Worm (Caenorhabditis elegans): ENCODE data around the gene twk-28.
A peak's percentile ranks its signal among the peaks of the same experiment; 100 is the strongest.

twk-28 gene

ce11 chrX:4252047-4252446, 27.1 kb downstream of the twk-28 start, which contains the start of gene srv-5:
Gene srv-5, plus strand, starts transcription at chrX:4252347.
- TF ChIP-seq ztf-11 (tag; optimal IDR thresholded peaks at IDR 0.05), result no peak
- no peak for TF ChIP-seq unc-39 (tag; optimal IDR thresholded peaks at IDR 0.05)
- TF ChIP-seq ceh-83 (GFP tag; optimal IDR thresholded peaks at IDR 0.05), result no peak
- TF ChIP-seq sptf-1 (tag; optimal IDR thresholded peaks at IDR 0.05), result no peak
- TF ChIP-seq zip-8 (tag; optimal IDR thresholded peaks at IDR 0.05), result no peak
- TF ChIP-seq lin-32 (GFP tag; optimal IDR thresholded peaks at IDR 0.05), result no peak
- no peak for TF ChIP-seq bed-3 (GFP tag; optimal IDR thresholded peaks at IDR 0.05)
- no peak for TF ChIP-seq ham-2 (GFP tag; optimal IDR thresholded peaks at IDR 0.05)
- TF ChIP-seq elt-3 (tag; optimal IDR thresholded peaks at IDR 0.05), result no peak
- TF ChIP-seq sem-2 (GFP tag; optimal IDR thresholded peaks at IDR 0.05), result no peak
- no peak for TF ChIP-seq mep-1 (tag; optimal IDR thresholded peaks at IDR 0.05)

DNA sequence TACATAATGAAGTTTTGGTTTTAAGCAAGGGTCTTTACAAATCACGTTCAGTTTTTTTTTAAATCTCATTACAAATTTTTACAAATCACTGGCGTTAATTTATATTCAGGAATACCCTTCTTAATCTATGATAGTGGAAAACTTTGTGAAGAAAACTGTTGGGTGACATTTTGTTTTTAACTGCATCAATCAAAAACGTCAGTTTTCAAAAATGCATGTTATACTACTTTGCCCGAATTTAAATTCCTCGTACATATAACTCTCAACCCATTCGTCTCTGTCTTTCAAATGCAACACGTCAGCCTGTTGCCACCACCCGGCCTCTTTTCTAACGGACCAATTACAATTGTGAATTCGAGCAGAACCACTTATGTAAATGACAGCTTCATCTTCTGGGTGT, 30.2 kb downstream of the twk-28 start, which contains the start of gene hlh-13:
TSS of gene hlh-13 (plus strand) at position 301 of the 400 bp plus-strand sequence.
- TF ChIP-seq elt-3 (tag; optimal IDR thresholded peaks at IDR 0.05) (no peak), mep-1 (tag; optimal IDR thresholded peaks at IDR 0.05) (no peak), cnd-1 (tag; optimal IDR thresholded peaks at IDR 0.05) (no peak)

DNA sequence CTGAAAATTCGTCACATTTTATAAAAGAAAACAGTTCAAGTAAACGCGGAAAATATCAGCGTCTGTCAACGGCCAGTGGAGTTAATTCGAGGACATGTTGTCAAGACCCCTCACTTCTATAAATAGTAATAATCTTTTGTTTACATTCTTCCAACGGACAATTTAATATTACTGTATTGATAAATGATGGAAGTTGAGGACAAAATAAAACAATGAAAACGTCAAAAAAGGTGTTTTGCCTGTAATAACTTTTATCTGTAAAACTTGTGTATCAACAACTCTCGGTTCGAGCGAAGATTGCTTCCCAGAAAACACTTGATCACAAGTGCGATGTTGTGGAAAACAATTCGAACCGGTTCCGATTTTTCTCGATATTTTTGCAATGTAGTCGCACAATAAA, 30.7 kb downstream of the twk-28 start:
- TF ChIP-seq nhr-237 (tag; optimal IDR thresholded peaks at IDR 0.05) (no peak), blmp-1 (tag; optimal IDR thresholded peaks at IDR 0.05) (no peak), M03D4.4 (tag; optimal IDR thresholded peaks at IDR 0.05) (no peak), drap-1 (GFP tag; optimal IDR thresholded peaks at IDR 0.05) (no peak), flh-1 (GFP tag; optimal IDR thresholded peaks at IDR 0.05) (no peak), cnd-1 (tag; optimal IDR thresholded peaks at IDR 0.05) (no peak), sem-2 (GFP tag; optimal IDR thresholded peaks at IDR 0.05) (no peak), elt-1 (tag; optimal IDR thresholded peaks at IDR 0.05; ENCODE audit: borderline replicate concordance, insufficient read depth) (no peak), pha-4 (tag; optimal IDR thresholded peaks at IDR 0.05) (no peak), ceh-43 (GFP tag; optimal IDR thresholded peaks at IDR 0.05) (no peak), snpc-4 (tag; optimal IDR thresholded peaks at IDR 0.05) (no peak)

ce11 chrX:4246867-4247591, 32.1 kb downstream of the twk-28 start, which contains the start of gene F48D6.4:
Gene F48D6.4, minus strand, starts transcription at chrX:4247212.
- no peak for TF ChIP-seq ceh-83 (GFP tag; optimal IDR thresholded peaks at IDR 0.05)
- TF ChIP-seq sptf-1 (tag; optimal IDR thresholded peaks at IDR 0.05), result no peak
- no peak for TF ChIP-seq zip-8 (tag; optimal IDR thresholded peaks at IDR 0.05)
- peak; percentile 41 for TF ChIP-seq hlh-1 (tag; optimal IDR thresholded peaks at IDR 0.05)
- TF ChIP-seq drap-1 (GFP tag; optimal IDR thresholded peaks at IDR 0.05), result no peak
- no peak for TF ChIP-seq cnd-1 (tag; optimal IDR thresholded peaks at IDR 0.05)

ce11 chrX:4246237-4246697, 32.9 kb downstream of the twk-28 start:
- TF ChIP-seq ceh-83 (GFP tag; optimal IDR thresholded peaks at IDR 0.05) (no peak), cnd-1 (tag; optimal IDR thresholded peaks at IDR 0.05) (no peak), nhr-28 (tag; optimal IDR thresholded peaks at IDR 0.05) (no peak), lin-32 (GFP tag; optimal IDR thresholded peaks at IDR 0.05) (no peak), mls-2 (tag; optimal IDR thresholded peaks at IDR 0.05) (no peak), hlh-1 (tag; optimal IDR thresholded peaks at IDR 0.05) (peak; percentile 29), ces-1 (GFP tag; optimal IDR thresholded peaks at IDR 0.05) (no peak), tbx-8 (GFP tag; optimal IDR thresholded peaks at IDR 0.05) (no peak), ceh-39 (tag; optimal IDR thresholded peaks at IDR 0.05) (no peak), unc-120 (tag; optimal IDR thresholded peaks at IDR 0.05; ENCODE audit: poor library complexity, severe bottlenecking) (peak; percentile 10), unc-62 (GFP tag; optimal IDR thresholded peaks at IDR 0.05) (peak; percentile 15), drap-1 (GFP tag; optimal IDR thresholded peaks at IDR 0.05) (no peak)

ce11 chrX:4245124-4245523, 34.0 kb downstream of the twk-28 start:
- TF ChIP-seq nhr-28 (tag; optimal IDR thresholded peaks at IDR 0.05), result no peak
- TF ChIP-seq sptf-1 (tag; optimal IDR thresholded peaks at IDR 0.05), result no peak
- no peak for TF ChIP-seq zip-8 (tag; optimal IDR thresholded peaks at IDR 0.05)
- no peak for TF ChIP-seq ces-1 (GFP tag; optimal IDR thresholded peaks at IDR 0.05)
- TF ChIP-seq blmp-1 (tag; optimal IDR thresholded peaks at IDR 0.05), result no peak
- TF ChIP-seq mls-2 (tag; optimal IDR thresholded peaks at IDR 0.05), result no peak
- TF ChIP-seq M03D4.4 (tag; optimal IDR thresholded peaks at IDR 0.05), result no peak
- TF ChIP-seq lin-32 (GFP tag; optimal IDR thresholded peaks at IDR 0.05), result no peak
- TF ChIP-seq bed-3 (GFP tag; optimal IDR thresholded peaks at IDR 0.05), result no peak
- no peak for TF ChIP-seq drap-1 (GFP tag; optimal IDR thresholded peaks at IDR 0.05)
- no peak for TF ChIP-seq hlh-1 (tag; optimal IDR thresholded peaks at IDR 0.05)
- no peak for TF ChIP-seq flh-1 (GFP tag; optimal IDR thresholded peaks at IDR 0.05)
- no peak for TF ChIP-seq mep-1 (tag; optimal IDR thresholded peaks at IDR 0.05)
- TF ChIP-seq mab-5 (tag; optimal IDR thresholded peaks at IDR 0.05), result no peak
- TF ChIP-seq elt-3 (tag; optimal IDR thresholded peaks at IDR 0.05), result no peak
- no peak for TF ChIP-seq nhr-237 (tag; optimal IDR thresholded peaks at IDR 0.05)
- TF ChIP-seq lin-13 (tag; optimal IDR thresholded peaks at IDR 0.05), result no peak
- no peak for TF ChIP-seq unc-62 (GFP tag; optimal IDR thresholded peaks at IDR 0.05)
- no peak for TF ChIP-seq ham-2 (GFP tag; optimal IDR thresholded peaks at IDR 0.05)
